Worm (Caenorhabditis elegans): ENCODE measurements around the gene CD4.11.

ce11 chrV:5587042-5587441 is 2.1 kb downstream of the CD4.11 start:
- TF ChIP-seq ces-1 (GFP tag; optimal IDR thresholded peaks at IDR 0.05) (no peak), attf-4 (tag; optimal IDR thresholded peaks at IDR 0.05) (no peak), daf-12 (tag; optimal IDR thresholded peaks at IDR 0.05) (no peak), fkh-10 (GFP tag; optimal IDR thresholded peaks at IDR 0.05) (no peak), unc-39 (tag; optimal IDR thresholded peaks at IDR 0.05) (no peak), nhr-237 (tag; optimal IDR thresholded peaks at IDR 0.05) (no peak), lin-13 (GFP tag; optimal IDR thresholded peaks at IDR 0.05) (no peak), sdz-12 (GFP tag; optimal IDR thresholded peaks at IDR 0.05) (no peak)

All from whole organism, L4 larva.